Worm (Caenorhabditis elegans): Measurements from ENCODE around the gene ztf-29.
A peak's percentile ranks its signal among the peaks of the same experiment; 100 is the strongest.

The ztf-29 gene

ce11 chrIII:11560504-11561202 lies at the start of gene ztf-29:
TSS of gene ztf-29 (plus strand) at chrIII:11561152.
- TF ChIP-seq sma-9 (GFP tag; optimal IDR thresholded peaks at IDR 0.05) (no peak), sma-9 (tag; optimal IDR thresholded peaks at IDR 0.05) (no peak), R02D3.7 (tag; optimal IDR thresholded peaks at IDR 0.05) (no peak), lsy-2 (tag; optimal IDR thresholded peaks at IDR 0.05) (no peak), ama-1 (optimal IDR thresholded peaks at IDR 0.05) (no peak), sem-4 (tag; optimal IDR thresholded peaks at IDR 0.05) (no peak), zag-1 (tag; optimal IDR thresholded peaks at IDR 0.05) (no peak), nhr-237 (tag; optimal IDR thresholded peaks at IDR 0.05) (no peak), egl-27 (tag; optimal IDR thresholded peaks at IDR 0.05) (no peak), ceh-16 (tag; optimal IDR thresholded peaks at IDR 0.05) (no peak), nhr-77 (tag; optimal IDR thresholded peaks at IDR 0.05) (no peak), dmd-4 (tag; optimal IDR thresholded peaks at IDR 0.05) (no peak), lin-39 (tag; optimal IDR thresholded peaks at IDR 0.05) (no peak), blmp-1 (tag; optimal IDR thresholded peaks at IDR 0.05; ENCODE audit: insufficient read depth) (no peak), nhr-25 (tag; optimal IDR thresholded peaks at IDR 0.05) (no peak), nhr-6 (tag; optimal IDR thresholded peaks at IDR 0.05) (no peak), ztf-11 (tag; optimal IDR thresholded peaks at IDR 0.05) (no peak)

DNA sequence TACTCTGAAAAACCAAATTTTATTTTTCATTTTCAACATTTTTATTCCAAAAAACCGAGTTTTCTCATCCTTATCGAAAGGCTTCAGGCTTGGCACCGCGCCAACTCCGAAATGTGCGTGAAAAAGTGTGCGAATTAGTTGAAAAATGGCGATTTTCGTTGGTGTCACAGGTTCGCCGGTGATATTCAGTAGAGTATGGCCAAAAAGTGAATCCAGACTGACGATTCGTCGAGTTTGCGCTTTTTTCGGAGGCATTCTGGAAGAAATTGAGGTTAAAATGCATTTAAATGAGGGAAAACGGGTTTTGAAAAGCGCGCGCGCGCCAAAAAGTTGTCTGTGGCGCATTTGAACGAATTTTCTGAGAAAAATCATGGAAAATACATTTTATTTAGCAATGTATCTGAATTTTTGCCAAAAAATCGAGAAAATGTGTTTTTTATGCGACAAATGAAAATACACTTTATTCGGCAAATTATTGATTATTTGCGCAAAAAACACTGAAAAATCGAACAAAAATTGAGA lies 37.4 kb upstream of the ztf-29 start, which contains the start of the genes Y66D12A.16 and such-1:
Y66D12A.16 (plus strand) TSS at position 51 of the 522 bp plus-strand sequence.
such-1 (minus strand) TSS at position 256 of the 522 bp plus-strand sequence.
- TF ChIP-seq nhr-11 (tag; optimal IDR thresholded peaks at IDR 0.05), result no peak

ce11 chrIII:11524073-11524472 lies 36.9 kb upstream of the ztf-29 start:
- TF ChIP-seq mab-5 (tag; optimal IDR thresholded peaks at IDR 0.05) (no peak), egl-27 (tag; optimal IDR thresholded peaks at IDR 0.05) (no peak), ztf-4 (tag; optimal IDR thresholded peaks at IDR 0.05) (no peak), ceh-82 (tag; optimal IDR thresholded peaks at IDR 0.05) (no peak), nhr-12 (tag; optimal IDR thresholded peaks at IDR 0.05) (no peak), sma-3 (GFP tag; optimal IDR thresholded peaks at IDR 0.05) (no peak), peb-1 (tag; optimal IDR thresholded peaks at IDR 0.05) (no peak), sma-9 (GFP tag; optimal IDR thresholded peaks at IDR 0.05) (no peak), sma-9 (tag; optimal IDR thresholded peaks at IDR 0.05) (no peak), C34F6.9 (tag; optimal IDR thresholded peaks at IDR 0.05) (no peak), blmp-1 (tag; optimal IDR thresholded peaks at IDR 0.05; ENCODE audit: insufficient read depth) (no peak), nhr-10 (tag; optimal IDR thresholded peaks at IDR 0.05) (no peak), zag-1 (tag; optimal IDR thresholded peaks at IDR 0.05) (no peak), nhr-6 (tag; optimal IDR thresholded peaks at IDR 0.05) (no peak), unc-55 (GFP tag; optimal IDR thresholded peaks at IDR 0.05) (no peak), unc-62 (GFP tag; optimal IDR thresholded peaks at IDR 0.05) (no peak), nhr-77 (tag; optimal IDR thresholded peaks at IDR 0.05) (no peak), aly-2 (tag; optimal IDR thresholded peaks at IDR 0.05) (no peak), gmeb-1 (tag; optimal IDR thresholded peaks at IDR 0.05) (no peak)

- TF ChIP-seq mdl-1 (tag; optimal IDR thresholded peaks at IDR 0.05) (no peak), unc-55 (GFP tag; optimal IDR thresholded peaks at IDR 0.05) (peak; percentile 48), snpc-4 (tag; optimal IDR thresholded peaks at IDR 0.05) (no peak), gmeb-1 (tag; optimal IDR thresholded peaks at IDR 0.05) (peak; percentile 54), skn-1 (tag; optimal IDR thresholded peaks at IDR 0.05) (no peak), unc-39 (tag; optimal IDR thresholded peaks at IDR 0.05) (no peak), nhr-11 (tag; optimal IDR thresholded peaks at IDR 0.05) (no peak), lsy-2 (tag; optimal IDR thresholded peaks at IDR 0.05) (peak in 1 of 2 experiments; percentile 42), ceh-16 (tag; optimal IDR thresholded peaks at IDR 0.05) (no peak), mbf-1 (tag; optimal IDR thresholded peaks at IDR 0.05) (no peak), elt-1 (tag; optimal IDR thresholded peaks at IDR 0.05) (no peak), ztf-11 (tag; optimal IDR thresholded peaks at IDR 0.05) (no peak), ztf-4 (tag; optimal IDR thresholded peaks at IDR 0.05) (no peak), C34F6.9 (tag; optimal IDR thresholded peaks at IDR 0.05) (peak; percentile 5), F13H6.1 (tag; optimal IDR thresholded peaks at IDR 0.05) (no peak), lin-13 (GFP tag; optimal IDR thresholded peaks at IDR 0.05) (no peak), ZK546.5 (tag; optimal IDR thresholded peaks at IDR 0.05) (no peak)
Measured at ce11 chrIII:11526396-11526795, 34.6 kb upstream of the ztf-29 start, which contains the start of gene xpb-1. TSS of gene xpb-1 (plus strand) at chrIII:11526657.

Measured in whole organism, L2 larva.